Worm (Caenorhabditis elegans): Measurements from ENCODE around the gene AH9.4.

- TF ChIP-seq nhr-237 (tag; optimal IDR thresholded peaks at IDR 0.05) (no peak), unc-39 (tag; optimal IDR thresholded peaks at IDR 0.05) (no peak), lin-13 (tag; optimal IDR thresholded peaks at IDR 0.05) (no peak), zip-8 (tag; optimal IDR thresholded peaks at IDR 0.05) (no peak), ces-1 (GFP tag; optimal IDR thresholded peaks at IDR 0.05) (no peak)
Observed at ce11 chrX:2229305-2230172, 44.6 kb downstream of the AH9.4 start, which contains the start of gene lin-32.

Measured in whole organism, mixed stage, embryonic.